Worm (Caenorhabditis elegans) whole organism, dauer: ENCODE measurements around the gene F09D12.2.

Experiments
- unc-62 ChIP-seq: sonication (generic microtip); optimal IDR thresholded peaks from 2 replicates; lab custom pipeline; 2017; ENCODE audit warnings: missing biosample characterization, missing genetic modification reagents, missing genetic modification characterization

Gene F09D12.2

DNA sequence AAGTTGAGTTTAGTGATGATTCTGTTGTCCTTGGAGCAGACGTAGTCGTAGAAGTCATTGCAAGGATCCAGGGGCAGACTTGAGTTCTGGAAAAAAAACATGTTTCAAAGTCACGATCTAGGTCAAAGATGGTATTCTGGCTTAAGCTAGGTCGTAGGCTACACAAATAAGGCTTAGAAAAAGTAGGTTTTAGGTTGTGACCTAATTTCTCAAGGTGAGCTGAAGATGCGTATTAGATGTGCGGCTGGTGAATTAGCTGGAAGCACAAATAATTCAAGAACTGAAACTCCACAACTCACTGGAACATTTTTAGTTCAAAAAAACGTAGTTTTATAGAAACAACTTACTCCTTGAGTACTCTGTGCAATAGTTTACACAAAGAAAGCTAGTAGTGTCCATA lies at the start of gene F09D12.2:
Gene F09D12.2 (minus strand): TSS at position 101 of the 400 bp plus-strand sequence.
- no peak for TF ChIP-seq unc-62

DNA sequence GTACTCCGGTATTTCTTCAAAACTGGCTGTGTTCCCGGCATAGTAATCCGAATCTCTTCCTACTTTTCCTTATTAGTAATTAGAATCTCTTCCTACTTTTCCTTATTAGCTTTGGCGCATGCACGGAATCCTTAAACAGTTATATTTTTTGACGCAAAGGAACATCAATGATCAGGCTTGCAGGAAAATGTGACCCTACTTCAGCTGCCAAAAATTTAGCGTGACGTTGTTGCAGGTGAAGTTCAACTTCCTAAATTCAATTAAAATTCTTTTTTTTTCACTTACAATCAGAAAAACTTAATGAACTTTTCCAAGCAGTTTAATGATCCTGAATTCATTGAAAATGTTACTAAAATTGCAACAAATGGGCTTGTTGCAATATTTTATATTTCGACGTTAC lies 49.3 kb upstream of the F09D12.2 start, which contains the start of gene srz-79:
Gene srz-79 (plus strand): TSS at position 301 of the 400 bp plus-strand sequence.
- TF ChIP-seq unc-62, result no peak

DNA sequence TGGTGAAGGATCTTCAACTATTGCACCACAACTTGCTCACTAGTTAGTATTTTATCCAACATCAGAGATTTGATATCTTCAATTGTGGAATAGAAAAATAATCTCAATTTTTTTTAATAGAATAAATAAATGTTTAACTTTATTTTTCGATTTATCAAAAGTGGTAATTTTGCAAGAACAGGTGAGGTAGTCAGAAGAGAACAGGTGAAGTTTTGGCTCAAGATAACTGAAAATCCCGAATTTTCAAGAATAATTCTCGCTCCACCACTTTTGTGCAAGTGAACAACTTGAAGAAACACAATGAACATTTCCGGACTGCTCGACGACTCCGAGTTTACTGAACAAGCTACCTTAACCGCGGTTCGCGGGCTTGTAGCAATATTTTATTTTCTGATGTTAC lies 47.5 kb upstream of the F09D12.2 start, which contains the start of gene srz-78:
Gene srz-78 (plus strand): TSS at position 301 of the 400 bp plus-strand sequence.
- TF ChIP-seq unc-62, result no peak

DNA sequence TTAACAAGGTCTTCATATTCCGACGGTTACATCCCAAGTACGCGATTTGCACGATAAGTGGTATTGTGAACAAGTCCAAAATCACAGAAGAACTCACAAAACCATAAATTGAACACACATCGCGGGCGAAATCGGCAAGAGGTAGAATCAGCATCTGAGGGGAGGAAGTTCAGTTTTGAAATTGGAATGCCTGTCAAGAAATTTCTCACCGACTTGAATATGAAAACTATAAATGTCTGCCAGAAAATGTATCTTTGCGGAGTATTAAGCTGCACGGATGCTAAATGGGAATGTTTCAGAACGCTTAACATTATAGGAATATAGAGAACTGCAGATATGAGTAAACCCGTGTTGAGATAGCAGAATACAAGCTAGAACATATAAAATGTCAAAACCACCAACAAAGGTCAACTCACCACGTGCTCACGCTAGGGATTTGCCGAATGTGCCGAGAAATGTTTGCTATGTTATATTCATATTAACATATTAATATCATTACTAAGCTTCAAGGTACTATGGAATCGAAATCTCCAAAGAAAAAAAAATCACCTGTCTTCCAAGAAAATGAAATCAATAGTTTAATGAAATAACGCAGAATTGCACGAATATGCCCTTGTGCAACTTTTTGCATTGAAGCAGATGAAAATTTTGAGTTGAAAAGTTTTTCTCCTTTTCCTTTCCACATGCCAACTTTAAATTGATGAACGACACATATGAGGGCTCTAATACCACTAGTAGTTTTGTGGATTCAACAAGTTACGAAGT lies 38.4 kb upstream of the F09D12.2 start, which contains the start of gene srz-82:
Gene srz-82 (plus strand): TSS at position 701 of the 765 bp plus-strand sequence.
- TF ChIP-seq unc-62, result no peak

DNA sequence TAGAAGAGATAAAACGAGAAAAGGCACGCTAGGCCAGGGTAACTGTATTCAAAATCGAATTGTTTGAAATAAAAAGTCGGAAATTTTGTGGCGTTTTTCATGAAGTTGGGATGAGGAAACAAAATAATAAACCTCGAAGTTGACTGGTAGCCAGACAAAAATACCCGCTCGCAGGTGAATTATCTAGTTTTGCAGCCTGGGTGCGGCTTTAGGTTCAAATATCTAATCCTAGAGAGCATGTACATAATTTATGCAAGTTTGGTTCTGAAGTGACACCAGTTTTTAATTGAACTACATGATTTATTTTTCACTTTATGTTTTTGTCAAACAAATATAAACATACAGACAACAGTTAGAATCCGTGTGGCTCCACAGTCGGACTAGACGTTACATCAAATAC lies 37.8 kb upstream of the F09D12.2 start, which contains the start of gene srz-37:
Gene srz-37 (minus strand): TSS at position 101 of the 400 bp plus-strand sequence.
- TF ChIP-seq unc-62, result no peak

DNA sequence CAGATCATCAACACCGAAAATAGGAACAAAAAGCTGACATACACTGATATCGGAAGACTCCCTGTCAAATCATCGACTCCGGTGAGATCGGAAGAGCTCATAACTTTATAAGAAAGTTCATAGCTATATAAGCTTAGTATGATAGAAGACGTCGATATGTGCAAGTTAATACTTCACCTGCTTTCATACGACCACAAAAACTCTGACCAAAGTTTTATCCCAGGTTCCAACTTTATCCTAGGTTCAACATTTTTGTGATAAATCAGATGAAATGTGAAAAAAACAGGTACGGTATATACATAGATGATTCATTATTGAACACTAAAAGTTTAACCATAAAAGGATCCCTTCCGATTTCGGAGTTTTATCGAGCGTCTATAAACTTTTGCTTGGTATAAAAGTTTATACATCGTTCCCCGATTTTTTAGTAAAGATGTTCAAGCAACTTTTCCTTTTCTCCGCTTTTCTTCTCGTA lies 34.9 kb upstream of the F09D12.2 start, which contains the start of the genes srz-70 and C09G12.5:
Gene srz-70 (minus strand): TSS at position 101 of the 475 bp plus-strand sequence.
Gene C09G12.5 (plus strand): TSS at position 425 of the 475 bp plus-strand sequence.
- no peak for TF ChIP-seq unc-62

DNA sequence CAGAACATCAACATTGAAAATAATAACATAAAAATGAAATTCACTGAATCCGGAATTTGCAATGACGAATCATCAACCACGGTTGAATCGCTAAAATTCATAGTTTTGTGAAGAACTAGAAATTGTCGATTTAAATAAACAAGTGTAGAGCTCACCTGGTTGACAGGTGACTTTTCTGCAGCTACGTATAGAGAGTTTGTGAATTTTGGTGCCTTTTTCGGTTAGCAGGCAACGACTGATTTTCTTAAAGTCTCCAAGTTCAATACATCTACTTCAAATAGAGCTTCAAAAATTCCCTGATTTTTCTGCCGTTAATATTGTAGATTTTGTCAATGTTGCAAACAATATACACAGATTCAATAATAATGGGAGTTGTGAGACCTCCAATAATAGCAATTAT lies 33.1 kb upstream of the F09D12.2 start, which contains the start of gene srz-69:
Gene srz-69 (minus strand): TSS at position 101 of the 400 bp plus-strand sequence.
- no peak for TF ChIP-seq unc-62

DNA sequence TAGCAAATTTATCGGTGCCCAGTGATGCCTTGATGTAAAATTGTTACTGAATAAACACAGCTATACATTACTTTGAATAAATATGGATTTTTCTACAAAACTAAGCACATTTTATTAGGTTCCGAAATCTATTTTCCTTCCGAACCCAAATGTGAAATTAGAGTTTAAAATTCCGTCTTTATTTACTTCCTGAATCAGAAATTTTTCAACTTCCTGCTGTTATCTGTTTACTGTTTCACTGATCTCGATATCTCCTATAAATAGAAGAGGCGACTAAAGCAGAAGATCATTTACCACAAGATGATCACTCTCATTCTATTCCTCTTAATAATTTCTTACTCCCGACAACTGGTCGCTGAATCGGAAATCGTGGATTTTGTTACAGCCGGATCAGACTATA lies 25.7 kb upstream of the F09D12.2 start, which contains the start of gene F58E2.2:
Gene F58E2.2 (plus strand): TSS at position 301 of the 400 bp plus-strand sequence.
- TF ChIP-seq unc-62, result no peak

DNA sequence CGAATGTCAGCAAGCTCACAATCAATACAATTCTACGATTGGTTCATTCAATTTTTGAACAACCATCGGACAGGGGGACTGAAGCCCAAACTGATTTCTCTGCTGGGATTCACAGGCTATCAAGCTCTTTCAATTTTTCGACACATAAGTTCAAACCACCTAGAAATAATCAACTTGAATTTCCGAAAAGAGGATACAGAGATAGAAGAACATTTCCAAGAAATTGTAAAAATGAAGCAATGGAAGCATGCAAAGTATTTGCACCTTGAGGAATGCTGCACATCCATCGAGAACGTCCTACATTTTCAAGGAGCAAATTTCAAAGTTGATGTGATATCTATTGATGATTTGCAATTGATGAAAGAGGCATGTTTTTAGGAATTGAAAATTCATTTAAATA lies 23.8 kb upstream of the F09D12.2 start:
- TF ChIP-seq unc-62, result no peak

DNA sequence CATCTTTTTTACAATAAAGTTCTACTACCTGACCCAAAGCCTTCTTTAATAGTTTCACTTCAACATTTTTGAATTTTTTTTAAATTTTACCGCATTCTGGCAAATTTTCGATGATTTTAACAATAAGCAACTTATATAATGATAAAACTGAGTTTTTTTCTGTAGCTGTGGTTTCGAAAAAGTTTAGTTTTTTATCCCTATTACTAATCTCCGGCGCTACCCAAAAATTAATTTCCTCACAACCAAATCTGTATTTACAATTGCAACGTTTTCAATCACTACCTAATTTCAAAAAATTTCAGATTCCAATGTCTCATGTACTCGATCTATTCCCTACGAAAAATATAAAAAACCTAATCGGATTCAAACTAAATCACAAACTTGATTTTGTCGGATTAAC lies 23.1 kb upstream of the F09D12.2 start, which contains the start of gene F58E2.3:
Gene F58E2.3 (plus strand): TSS at position 301 of the 400 bp plus-strand sequence.
- TF ChIP-seq unc-62, result no peak

DNA sequence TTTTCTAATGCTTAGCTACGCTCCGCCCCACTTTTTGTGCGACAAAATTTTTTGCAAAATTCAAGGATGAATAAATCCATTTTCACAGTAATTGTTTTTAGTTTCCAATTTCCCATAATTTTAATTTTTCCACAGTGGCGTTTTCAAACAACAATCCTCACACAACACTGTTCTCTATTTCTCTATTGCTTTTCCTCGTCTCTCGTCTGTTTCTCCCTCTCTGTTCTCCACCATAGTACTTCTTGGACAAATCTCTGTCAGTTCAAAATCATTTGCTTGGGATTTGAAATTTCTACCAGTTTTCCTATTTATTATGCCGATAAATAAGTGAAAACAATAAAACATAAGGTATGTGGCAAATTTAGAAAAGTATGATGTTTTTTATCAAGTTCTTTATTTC lies 19.3 kb upstream of the F09D12.2 start, which contains the start of gene F58E2.4:
Gene F58E2.4 (plus strand): TSS at position 134 of the 400 bp plus-strand sequence.
- no peak for TF ChIP-seq unc-62

DNA sequence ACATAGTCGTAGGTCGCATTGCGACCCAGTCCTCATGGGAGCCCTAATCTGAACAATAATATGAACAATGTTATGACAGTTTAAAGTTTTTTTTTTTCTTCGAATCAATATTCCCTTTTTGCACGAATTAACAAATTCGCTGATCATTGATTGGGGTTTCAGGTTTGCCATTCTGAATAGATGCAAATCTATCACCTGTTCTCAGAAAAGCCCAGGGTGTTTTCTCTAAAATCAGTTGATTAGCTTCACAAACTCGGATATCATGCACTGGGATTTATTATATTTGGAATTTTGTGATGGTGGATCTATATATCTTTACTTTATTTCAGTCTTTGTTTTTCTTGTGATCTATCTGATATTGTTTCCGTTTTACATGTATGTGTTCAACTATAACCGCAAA lies 9.3 kb upstream of the F09D12.2 start, which contains the start of gene srz-23:
Gene srz-23 (plus strand): TSS at position 263 of the 400 bp plus-strand sequence.
- TF ChIP-seq unc-62, result no peak

DNA sequence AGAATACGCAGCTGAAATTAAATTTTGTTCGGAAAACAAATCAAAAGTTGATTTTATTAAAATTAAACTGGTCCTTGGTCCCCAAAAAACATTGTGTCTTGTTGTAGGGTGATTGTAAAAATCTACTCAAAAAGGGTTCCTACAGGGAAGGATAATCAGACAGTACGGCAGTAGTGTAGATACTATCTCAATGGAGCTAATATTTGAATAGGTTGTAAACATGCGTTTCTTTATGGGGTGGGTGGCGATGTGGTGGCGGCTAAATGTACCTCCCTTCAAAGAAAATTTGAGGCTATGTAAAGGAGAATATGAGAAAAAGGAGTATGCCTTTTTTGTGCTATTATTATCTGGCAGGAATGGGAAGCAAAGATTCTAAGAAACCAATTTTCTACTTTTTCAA lies 8.5 kb upstream of the F09D12.2 start:
- no peak for TF ChIP-seq unc-62

DNA sequence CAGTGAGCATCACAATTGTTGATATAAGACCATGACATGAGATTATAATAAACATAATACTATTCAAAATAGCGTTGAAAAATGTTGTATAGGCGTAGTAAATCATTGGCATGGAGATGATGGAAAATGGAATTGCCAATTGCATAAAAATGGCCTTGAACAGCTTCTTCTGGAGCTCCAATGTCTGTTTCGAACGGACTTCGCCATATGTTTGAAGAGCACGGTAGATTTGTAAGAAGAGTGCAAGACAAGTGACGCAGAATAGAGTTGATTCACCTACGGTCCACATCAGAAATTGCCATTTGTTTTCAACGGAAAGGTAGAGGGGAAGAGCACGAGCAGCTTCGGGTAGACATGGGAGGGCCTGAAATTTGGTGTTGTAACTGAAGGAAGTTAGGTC lies 3.3 kb upstream of the F09D12.2 start:
- no peak for TF ChIP-seq unc-62

DNA sequence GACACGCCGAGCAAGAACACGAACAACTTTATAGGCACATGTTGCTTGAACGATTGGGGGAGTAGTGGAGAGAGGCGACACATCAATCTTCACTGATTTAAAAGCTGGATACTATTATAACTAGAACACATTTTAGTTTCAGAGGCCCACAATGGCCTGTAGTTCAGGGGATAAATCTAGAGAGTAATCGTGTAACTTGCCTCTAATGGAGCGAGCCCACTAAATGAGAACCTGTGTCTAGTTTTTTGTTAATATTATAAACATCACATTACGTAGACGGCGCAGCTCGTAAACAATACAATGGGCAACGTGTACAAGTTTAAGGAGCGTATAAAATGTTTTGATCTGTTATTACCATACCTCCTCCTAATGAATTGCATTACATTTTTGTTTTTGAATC lies 613 bp upstream of the F09D12.2 start, which contains the start of gene F58E2.5:
Gene F58E2.5 (plus strand): TSS at position 301 of the 400 bp plus-strand sequence.
- TF ChIP-seq unc-62, result no peak

DNA sequence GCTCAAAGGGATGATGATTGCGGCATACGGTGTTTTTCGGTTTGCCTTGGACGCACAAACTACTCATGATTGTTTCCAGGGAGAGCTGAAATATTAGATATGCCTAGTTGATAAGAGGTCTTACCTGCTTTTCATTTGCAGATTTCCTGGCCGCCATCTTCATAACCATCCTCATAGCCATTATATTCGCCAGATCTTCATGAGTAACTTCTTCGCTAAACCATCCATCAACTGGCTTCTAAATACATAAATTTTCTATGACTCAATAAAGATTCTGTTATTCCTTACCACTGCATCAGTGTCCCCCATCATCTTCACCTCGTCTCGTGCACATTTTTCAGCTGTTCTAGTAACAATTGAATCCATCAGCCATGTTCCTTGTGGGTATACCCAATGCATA lies 1.5 kb downstream of the F09D12.2 start:
- no peak for TF ChIP-seq unc-62

DNA sequence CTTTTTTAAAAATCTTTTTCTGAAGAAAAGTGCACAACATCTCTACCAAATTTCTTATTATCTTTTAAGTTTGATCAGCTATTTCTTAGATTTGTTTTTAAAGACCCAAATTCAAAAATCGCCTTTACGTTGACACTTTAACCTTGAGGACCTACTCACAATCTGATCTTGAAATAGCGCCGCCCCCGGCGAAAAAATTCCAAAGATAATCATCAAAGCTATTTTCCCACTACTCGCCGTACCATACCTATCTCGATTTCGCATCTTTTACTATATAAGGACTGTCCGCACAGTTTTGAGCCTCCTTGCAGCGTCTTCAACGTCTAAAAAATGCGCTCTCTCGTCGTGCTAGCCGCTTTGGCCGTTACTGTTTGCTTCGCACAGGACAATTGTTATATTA lies 3.2 kb downstream of the F09D12.2 start, which contains the start of gene grd-10:
Gene grd-10 (plus strand): TSS at position 208 of the 400 bp plus-strand sequence.
- no peak for TF ChIP-seq unc-62
